Fruit fly (Drosophila melanogaster) whole organism, adult: ENCODE measurements around the gene msps.

ENCODE experiments used
- CG11617 ChIP-seq: fragments of 200-800 bp; sonication (Bioruptor generic); optimal IDR thresholded peaks from 2 replicates; lab custom pipeline; 2017; ENCODE audit warnings: mild to moderate bottlenecking, missing biosample characterization, missing genetic modification reagents, missing genetic modification characterization
- CG12768 ChIP-seq: fragments of 200-800 bp; sonication (Bioruptor generic); optimal IDR thresholded peaks from 2 replicates; lab custom pipeline; 2017; ENCODE audit warnings: missing biosample characterization, missing genetic modification characterization, mild to moderate bottlenecking, moderate library complexity, missing genetic modification reagents
- CG14711 ChIP-seq: fragments of 200-800 bp; sonication (Bioruptor generic); optimal IDR thresholded peaks from 2 replicates; lab custom pipeline; 2018; ENCODE audit warnings: missing biosample characterization, mild to moderate bottlenecking, missing genetic modification characterization, moderate library complexity
- CG1620 ChIP-seq: fragments of 200-800 bp; sonication (Bioruptor generic); optimal IDR thresholded peaks from 2 replicates; lab custom pipeline; 2016; ENCODE audit warnings: missing biosample characterization, missing genetic modification characterization
- CG33017 ChIP-seq: fragments of 200-800 bp; sonication (Bioruptor generic); optimal IDR thresholded peaks from 2 replicates; lab custom pipeline; 2018; ENCODE audit warnings: missing biosample characterization, mild to moderate bottlenecking, missing genetic modification characterization, moderate library complexity
- CG5204 ChIP-seq: fragments of 200-800 bp; sonication (Bioruptor generic); optimal IDR thresholded peaks from 2 replicates; lab custom pipeline; 2016; ENCODE audit warnings: missing biosample characterization, missing genetic modification characterization
- CG7045 ChIP-seq: fragments of 200-800 bp; sonication (Bioruptor generic); optimal IDR thresholded peaks from 2 replicates; lab custom pipeline; 2017; ENCODE audit warnings: missing biosample characterization, mild to moderate bottlenecking, missing genetic modification characterization
- CG7101 ChIP-seq: fragments of 200-800 bp; sonication (Bioruptor generic); optimal IDR thresholded peaks from 2 replicates; lab custom pipeline; 2018; ENCODE audit warnings: missing biosample characterization, mild to moderate bottlenecking, missing genetic modification characterization, moderate library complexity
- Clk ChIP-seq: fragments of 200-800 bp; sonication (Bioruptor generic); optimal IDR thresholded peaks from 2 replicates; lab custom pipeline; 2017; ENCODE audit warnings: missing biosample characterization, missing genetic modification characterization
- Crg-1 ChIP-seq: fragments of 200-800 bp; sonication (Bioruptor generic); optimal IDR thresholded peaks from 2 replicates; lab custom pipeline; 2016; ENCODE audit warnings: missing biosample characterization, missing genetic modification characterization
- Hr96 ChIP-seq: fragments of 200-800 bp; sonication (Bioruptor generic); optimal IDR thresholded peaks from 2 replicates; lab custom pipeline; 2016; ENCODE audit warnings: missing biosample characterization, missing genetic modification characterization
- Mnt ChIP-seq: fragments of 200-800 bp; sonication (Bioruptor generic); optimal IDR thresholded peaks from 2 replicates; lab custom pipeline; 2016; ENCODE audit warnings: missing biosample characterization, mild to moderate bottlenecking, missing genetic modification characterization
- bab1 ChIP-seq: fragments of 200-800 bp; sonication (Bioruptor generic); optimal IDR thresholded peaks from 3 replicates; lab custom pipeline; 2019; ENCODE audit warnings: missing biosample characterization, mild to moderate bottlenecking, missing genetic modification characterization, moderate library complexity
- cic ChIP-seq: fragments of 200-800 bp; sonication (Bioruptor generic); optimal IDR thresholded peaks from 2 replicates; lab custom pipeline; 2017; ENCODE audit warnings: missing biosample characterization, mild to moderate bottlenecking, missing genetic modification characterization, moderate library complexity
- cnc ChIP-seq, 2 experiments: fragments of >200 bp; optimal IDR thresholded peaks; 2 replicates each; lab custom pipeline; 2017
- kay ChIP-seq: fragments of 200-800 bp; sonication (Bioruptor generic); peaks from one replicate; lab custom pipeline; 2016; ENCODE audit warnings: missing biosample characterization, missing genetic modification characterization, borderline replicate concordance
- ovo ChIP-seq: fragments of 200-800 bp; sonication (Bioruptor generic); optimal IDR thresholded peaks from 2 replicates; lab custom pipeline; 2016; ENCODE audit warnings: missing biosample characterization, missing genetic modification characterization
- pad ChIP-seq: fragments of 200-800 bp; sonication (Bioruptor generic); optimal IDR thresholded peaks from 3 replicates; lab custom pipeline; 2017; ENCODE audit warnings: missing biosample characterization, missing genetic modification characterization, mild to moderate bottlenecking, moderate library complexity, missing genetic modification reagents
- tj ChIP-seq: fragments of 200-800 bp; sonication (Bioruptor generic); optimal IDR thresholded peaks from 3 replicates; lab custom pipeline; 2017; ENCODE audit warnings: missing biosample characterization, mild to moderate bottlenecking, missing genetic modification characterization, moderate library complexity
- toe ChIP-seq: fragments of 200-800 bp; sonication (Bioruptor generic); optimal IDR thresholded peaks from 2 replicates; lab custom pipeline; 2016; ENCODE audit warnings: missing biosample characterization, missing genetic modification characterization

Gene msps

dm6 chr3R:16034186-16034585 is 16.4 kb upstream of the msps start:
- no peak for TF ChIP-seq cic (GFP tag; lab: Kevin White, UChicago)
- TF ChIP-seq CG33017: no peak
- TF ChIP-seq kay (GFP tag; lab: Kevin White, UChicago): no peak
- no peak for TF ChIP-seq CG12768
- no peak for TF ChIP-seq pad (GFP tag; lab: Kevin White, UChicago)
- TF ChIP-seq Clk (GFP tag; lab: Kevin White, UChicago): no peak
- no peak for TF ChIP-seq CG11617
- no peak for TF ChIP-seq CG1620 (GFP tag; lab: Kevin White, UChicago)
- TF ChIP-seq CG14711 (tag; lab: Kevin White, UChicago): no peak
- TF ChIP-seq CG7101 (tag; lab: Kevin White, UChicago): no peak

dm6 chr3R:16038049-16038448 is 12.6 kb upstream of the msps start:
- TF ChIP-seq CG5204 (GFP tag; lab: Kevin White, UChicago) (no peak), CG7101 (tag; lab: Kevin White, UChicago) (no peak), ovo (GFP tag; lab: Kevin White, UChicago) (no peak), tj (GFP tag; lab: Kevin White, UChicago) (no peak), CG12768 (no peak), CG11617 (no peak), Mnt (GFP tag; lab: Kevin White, UChicago) (no peak)

dm6 chr3R:16039557-16039956 is 11.0 kb upstream of the msps start:
- no peak for TF ChIP-seq cnc (optimal IDR thresholded peaks at IDR 0.05; lab: Kevin White, UChicago)
- no peak for TF ChIP-seq CG7045
- no peak for TF ChIP-seq Mnt (GFP tag; lab: Kevin White, UChicago)
- no peak for TF ChIP-seq kay (GFP tag; lab: Kevin White, UChicago)
- TF ChIP-seq CG7101 (tag; lab: Kevin White, UChicago): no peak
- TF ChIP-seq Crg-1 (GFP tag; lab: Kevin White, UChicago): no peak
- TF ChIP-seq cic (GFP tag; lab: Kevin White, UChicago): no peak
- TF ChIP-seq CG1620 (GFP tag; lab: Kevin White, UChicago): no peak
- no peak for TF ChIP-seq CG14711 (tag; lab: Kevin White, UChicago)
- no peak for TF ChIP-seq CG12768
- no peak for TF ChIP-seq ovo (GFP tag; lab: Kevin White, UChicago)
- no peak for TF ChIP-seq tj (GFP tag; lab: Kevin White, UChicago)
- TF ChIP-seq toe: no peak
- TF ChIP-seq CG11617: no peak
- no peak for TF ChIP-seq Clk (GFP tag; lab: Kevin White, UChicago)

dm6 chr3R:16040925-16041324 is 9.7 kb upstream of the msps start:
- TF ChIP-seq Hr96 (GFP tag; lab: Kevin White, UChicago) (no peak), tj (GFP tag; lab: Kevin White, UChicago) (no peak), ovo (GFP tag; lab: Kevin White, UChicago) (no peak), cnc (optimal IDR thresholded peaks at IDR 0.05; lab: Kevin White, UChicago) (no peak), Clk (GFP tag; lab: Kevin White, UChicago) (no peak), kay (GFP tag; lab: Kevin White, UChicago) (no peak), CG5204 (GFP tag; lab: Kevin White, UChicago) (no peak), CG1620 (GFP tag; lab: Kevin White, UChicago) (no peak), CG7045 (no peak), CG11617 (no peak), pad (GFP tag; lab: Kevin White, UChicago) (no peak), CG14711 (tag; lab: Kevin White, UChicago) (no peak), CG12768 (no peak), cic (GFP tag; lab: Kevin White, UChicago) (no peak), Mnt (GFP tag; lab: Kevin White, UChicago) (no peak), CG7101 (tag; lab: Kevin White, UChicago) (no peak), toe (no peak), CG33017 (no peak)

- TF ChIP-seq Mnt (GFP tag; lab: Kevin White, UChicago): no peak
- TF ChIP-seq CG14711 (tag; lab: Kevin White, UChicago): no peak
- no peak for TF ChIP-seq cnc (optimal IDR thresholded peaks at IDR 0.05; lab: Kevin White, UChicago)
- no peak for TF ChIP-seq bab1 (GFP tag; lab: Kevin White, UChicago)
- no peak for TF ChIP-seq kay (GFP tag; lab: Kevin White, UChicago)
- TF ChIP-seq Clk (GFP tag; lab: Kevin White, UChicago): no peak
- no peak for TF ChIP-seq toe
- no peak for TF ChIP-seq ovo (GFP tag; lab: Kevin White, UChicago)
- no peak for TF ChIP-seq Crg-1 (GFP tag; lab: Kevin White, UChicago)
- TF ChIP-seq CG7045: no peak
- no peak for TF ChIP-seq CG33017
- TF ChIP-seq CG11617: no peak
- TF ChIP-seq CG5204 (GFP tag; lab: Kevin White, UChicago): no peak
- TF ChIP-seq CG12768: no peak
- TF ChIP-seq cic (GFP tag; lab: Kevin White, UChicago): no peak
- no peak for TF ChIP-seq pad (GFP tag; lab: Kevin White, UChicago)
- no peak for TF ChIP-seq Hr96 (GFP tag; lab: Kevin White, UChicago)
- TF ChIP-seq tj (GFP tag; lab: Kevin White, UChicago): no peak
- no peak for TF ChIP-seq CG7101 (tag; lab: Kevin White, UChicago)
Measured at dm6 chr3R:16042137-16042899, 8.3 kb upstream of the msps start.
